Fruit fly (Drosophila melanogaster) whole organism, embryonic: ENCODE measurements around the gene CG15221.

Experiments
- BEAF-32 ChIP-seq: fragments of 200-800 bp; sonication (Bioruptor generic); optimal IDR thresholded peaks from 3 replicates; lab custom pipeline; 2017; ENCODE audit warnings: missing biosample characterization, missing genetic modification characterization, mild to moderate bottlenecking, moderate library complexity, missing genetic modification reagents
- CG11093 ChIP-seq: fragments of 200-800 bp; sonication (Bioruptor generic); IDR thresholded peaks from 3 replicates; pipeline ENCODE4 v1.3.6; 2022; ENCODE audit warnings: missing biosample characterization, missing genetic modification characterization
- CG12071 ChIP-seq: fragments of 200-800 bp; sonication (Bioruptor generic); optimal IDR thresholded peaks from 3 replicates; lab custom pipeline; 2018; ENCODE audit warnings: missing biosample characterization, mild to moderate bottlenecking, missing genetic modification characterization
- CG14014 ChIP-seq: fragments of 200-800 bp; sonication (Bioruptor generic); IDR thresholded peaks from 2 replicates; pipeline ENCODE4 v1.3.6; 2022; ENCODE audit warnings: missing biosample characterization, missing genetic modification characterization
- CG14710 ChIP-seq: fragments of 200-800 bp; sonication (Bioruptor generic); optimal IDR thresholded peaks from 3 replicates; lab custom pipeline; 2019; ENCODE audit warnings: missing biosample characterization, mild to moderate bottlenecking, missing genetic modification characterization, moderate library complexity
- CG15696 ChIP-seq: fragments of 200-800 bp; sonication (Bioruptor generic); optimal IDR thresholded peaks from 2 replicates; lab custom pipeline; 2019; ENCODE audit warnings: missing biosample characterization, mild to moderate bottlenecking, missing genetic modification characterization, moderate library complexity
- CG17385 ChIP-seq: fragments of 200-800 bp; sonication (Bioruptor generic); optimal IDR thresholded peaks from 3 replicates; lab custom pipeline; 2018; ENCODE audit warnings: missing biosample characterization, mild to moderate bottlenecking, missing genetic modification characterization
- CG17802 ChIP-seq: fragments of 200-800 bp; sonication (Bioruptor generic); optimal IDR thresholded peaks from 2 replicates; lab custom pipeline; 2018; ENCODE audit warnings: missing biosample characterization, mild to moderate bottlenecking, missing genetic modification characterization, moderate library complexity
- CG17829 ChIP-seq: fragments of 200-800 bp; optimal IDR thresholded peaks from 2 replicates; lab custom pipeline; 2019; ENCODE audit warnings: missing biosample characterization, mild to moderate bottlenecking, missing genetic modification characterization, moderate library complexity
- CG18764 ChIP-seq: fragments of 200-800 bp; sonication (Bioruptor generic); optimal IDR thresholded peaks from 3 replicates; lab custom pipeline; 2016; ENCODE audit warnings: missing biosample characterization, missing genetic modification characterization
- CG2678 ChIP-seq: fragments of 200-800 bp; sonication (Bioruptor generic); optimal IDR thresholded peaks from 3 replicates; lab custom pipeline; 2019; ENCODE audit warnings: missing biosample characterization, mild to moderate bottlenecking, missing genetic modification characterization, moderate library complexity
- CG3281 ChIP-seq: fragments of 200-800 bp; sonication (Bioruptor generic); optimal IDR thresholded peaks from 3 replicates; lab custom pipeline; 2017; ENCODE audit warnings: missing biosample characterization, mild to moderate bottlenecking, missing genetic modification characterization
- CG4404 ChIP-seq: fragments of 200-800 bp; sonication (Bioruptor generic); IDR thresholded peaks from 2 replicates; pipeline ENCODE4 v1.3.6; 2022; ENCODE audit warnings: missing biosample characterization, missing genetic modification characterization
- CG4424 ChIP-seq: fragments of 200-800 bp; sonication (Bioruptor generic); optimal IDR thresholded peaks from 3 replicates; lab custom pipeline; 2016; ENCODE audit warnings: missing biosample characterization, missing genetic modification characterization
- CG4707 ChIP-seq: fragments of 200-800 bp; sonication (Bioruptor generic); optimal IDR thresholded peaks from 2 replicates; lab custom pipeline; 2018; ENCODE audit warnings: missing biosample characterization, mild to moderate bottlenecking, missing genetic modification characterization, moderate library complexity
- CG4820 ChIP-seq: fragments of 200-800 bp; sonication (Bioruptor generic); optimal IDR thresholded peaks from 3 replicates; lab custom pipeline; 2016; ENCODE audit warnings: missing biosample characterization, missing genetic modification characterization
- CG6175 ChIP-seq: fragments of 200-800 bp; sonication (Bioruptor generic); IDR thresholded peaks from 3 replicates; pipeline ENCODE4 v1.3.6; 2022; ENCODE audit warnings: missing biosample characterization, missing genetic modification characterization
- CG6854 ChIP-seq: fragments of 200-800 bp; sonication (Bioruptor generic); optimal IDR thresholded peaks from 3 replicates; lab custom pipeline; 2017; ENCODE audit warnings: missing biosample characterization, mild to moderate bottlenecking, missing genetic modification characterization
- CG7839 ChIP-seq: fragments of 200-800 bp; sonication (Bioruptor generic); optimal IDR thresholded peaks from 3 replicates; lab custom pipeline; 2018; ENCODE audit warnings: missing biosample characterization, mild to moderate bottlenecking, missing genetic modification characterization, moderate library complexity
- CG7928 ChIP-seq: fragments of 200-800 bp; sonication (Bioruptor generic); optimal IDR thresholded peaks from 2 replicates; lab custom pipeline; 2017; ENCODE audit warnings: missing biosample characterization, mild to moderate bottlenecking, missing genetic modification characterization
- Chrac-16 ChIP-seq: fragments of 200-800 bp; sonication (Bioruptor generic); optimal IDR thresholded peaks from 3 replicates; lab custom pipeline; 2016; ENCODE audit warnings: missing biosample characterization, missing genetic modification characterization
- Doc3 ChIP-seq: fragments of 200-800 bp; sonication (Bioruptor generic); IDR thresholded peaks from 3 replicates; pipeline ENCODE4 v1.3.6; 2022; ENCODE audit warnings: missing biosample characterization, missing genetic modification characterization; ENCODE audit not compliant: partially characterized antibody
- Fer3 ChIP-seq: fragments of 200-800 bp; sonication (Bioruptor generic); optimal IDR thresholded peaks from 2 replicates; lab custom pipeline; 2018; ENCODE audit warnings: missing biosample characterization, mild to moderate bottlenecking, missing genetic modification characterization, moderate library complexity
- HmgD ChIP-seq: fragments of 200-800 bp; sonication (Bioruptor generic); optimal IDR thresholded peaks from 3 replicates; lab custom pipeline; 2016; ENCODE audit warnings: missing biosample characterization, missing genetic modification characterization
- Hmr ChIP-seq: fragments of 200-800 bp; sonication (Bioruptor generic); optimal IDR thresholded peaks from 3 replicates; lab custom pipeline; 2017; ENCODE audit warnings: mild to moderate bottlenecking, missing biosample characterization, missing genetic modification reagents, missing genetic modification characterization
- Jarid2 ChIP-seq: fragments of 200-800 bp; sonication (Bioruptor generic); optimal IDR thresholded peaks from 3 replicates; lab custom pipeline; 2017; ENCODE audit warnings: mild to moderate bottlenecking, missing biosample characterization, missing genetic modification reagents, missing genetic modification characterization
- Lim3 ChIP-seq: fragments of 200-800 bp; sonication (Bioruptor generic); IDR thresholded peaks from 2 replicates; pipeline ENCODE4 v1.3.6; 2022; ENCODE audit warnings: missing biosample characterization, missing genetic modification characterization
- MTF-1 ChIP-seq: fragments of 200-800 bp; sonication (Bioruptor generic); optimal IDR thresholded peaks from 2 replicates; lab custom pipeline; 2018; ENCODE audit warnings: missing biosample characterization, mild to moderate bottlenecking, missing genetic modification characterization, borderline replicate concordance
- Max ChIP-seq: fragments of 200-800 bp; sonication (Bioruptor generic); optimal IDR thresholded peaks from 2 replicates; lab custom pipeline; 2016; ENCODE audit warnings: missing biosample characterization, mild to moderate bottlenecking, missing genetic modification characterization
- Ravus ChIP-seq: fragments of 200-800 bp; sonication (Bioruptor generic); IDR thresholded peaks from 2 replicates; pipeline ENCODE4 v1.3.6; 2022; ENCODE audit warnings: missing biosample characterization, missing genetic modification characterization
- Side ChIP-seq: fragments of 200-800 bp; sonication (Bioruptor generic); optimal IDR thresholded peaks from 2 replicates; lab custom pipeline; 2016; ENCODE audit warnings: missing biosample characterization, missing genetic modification characterization
- Xbp1 ChIP-seq: fragments of 200-800 bp; sonication (Bioruptor generic); optimal IDR thresholded peaks from 3 replicates; lab custom pipeline; 2016; ENCODE audit warnings: missing biosample characterization, mild to moderate bottlenecking, missing genetic modification characterization
- disco-r ChIP-seq: fragments of 200-800 bp; sonication (Bioruptor generic); optimal IDR thresholded peaks from 2 replicates; lab custom pipeline; 2016; ENCODE audit warnings: missing biosample characterization, missing genetic modification characterization
- eyg ChIP-seq: fragments of 200-800 bp; sonication (Bioruptor generic); optimal IDR thresholded peaks from 3 replicates; lab custom pipeline; 2016; ENCODE audit warnings: missing biosample characterization, missing genetic modification characterization
- fu2 ChIP-seq: fragments of 200-800 bp; sonication (Bioruptor generic); optimal IDR thresholded peaks from 2 replicates; lab custom pipeline; 2016; ENCODE audit warnings: missing biosample characterization, missing genetic modification characterization
- gem ChIP-seq: fragments of 200-800 bp; sonication (Bioruptor generic); optimal IDR thresholded peaks from 2 replicates; lab custom pipeline; 2019; ENCODE audit warnings: missing biosample characterization, mild to moderate bottlenecking, missing genetic modification characterization, moderate library complexity
- gsb ChIP-seq: fragments of 200-800 bp; sonication (Bioruptor generic); IDR thresholded peaks from 2 replicates; pipeline ENCODE4 v1.3.6; 2022; ENCODE audit warnings: missing biosample characterization, missing genetic modification characterization
- her ChIP-seq: fragments of 200-800 bp; sonication (Bioruptor generic); optimal IDR thresholded peaks from 2 replicates; lab custom pipeline; 2016; ENCODE audit warnings: missing biosample characterization, missing genetic modification characterization
- jing ChIP-seq: fragments of 200-800 bp; sonication (Bioruptor generic); optimal IDR thresholded peaks from 2 replicates; lab custom pipeline; 2018; ENCODE audit warnings: missing biosample characterization, mild to moderate bottlenecking, missing genetic modification characterization
- luna ChIP-seq: fragments of 200-800 bp; sonication (Bioruptor generic); optimal IDR thresholded peaks from 2 replicates; lab custom pipeline; 2016; ENCODE audit warnings: missing biosample characterization, missing genetic modification characterization
- mam ChIP-seq: fragments of 200-800 bp; sonication (Bioruptor generic); optimal IDR thresholded peaks from 3 replicates; lab custom pipeline; 2016; ENCODE audit warnings: missing biosample characterization, missing genetic modification characterization
- oc ChIP-seq: fragments of 200-800 bp; sonication (Bioruptor generic); optimal IDR thresholded peaks from 2 replicates; lab custom pipeline; 2018; ENCODE audit warnings: missing biosample characterization, mild to moderate bottlenecking, missing genetic modification characterization, moderate library complexity
- pb ChIP-seq: fragments of 200-800 bp; sonication (Bioruptor generic); optimal IDR thresholded peaks from 3 replicates; lab custom pipeline; 2016; ENCODE audit warnings: missing biosample characterization, missing genetic modification characterization
- pita ChIP-seq: fragments of 200-800 bp; sonication (Bioruptor generic); optimal IDR thresholded peaks from 2 replicates; lab custom pipeline; 2017; ENCODE audit warnings: missing biosample characterization, mild to moderate bottlenecking, missing genetic modification characterization
- prd ChIP-seq, 3 experiments: fragments of >200 bp in 2 of 3; fragments of 200-800 bp in 1 of 3; sonication (Bioruptor generic) in 1 of 3; optimal IDR thresholded peaks in 2 of 3; IDR thresholded peaks in 1 of 3; 2 replicates in 2 of 3; 3 replicates in 1 of 3; pipeline versions ENCODE4 v1.3.6 to Lab custom; 2017 to 2022; ENCODE audit warnings: missing biosample characterization in 1 of 3, missing genetic modification characterization in 1 of 3
- schlank ChIP-seq: fragments of 200-800 bp; sonication (Bioruptor generic); optimal IDR thresholded peaks from 2 replicates; lab custom pipeline; 2018; ENCODE audit warnings: missing biosample characterization, mild to moderate bottlenecking, missing genetic modification characterization
- tgo ChIP-seq: fragments of 200-800 bp; sonication (Bioruptor generic); IDR thresholded peaks from 3 replicates; pipeline ENCODE4 v1.3.6; 2022; ENCODE audit warnings: missing biosample characterization, missing genetic modification characterization
- tin ChIP-seq: fragments of 200-800 bp; sonication (Bioruptor generic); optimal IDR thresholded peaks from 3 replicates; lab custom pipeline; 2016; ENCODE audit warnings: missing biosample characterization, missing genetic modification characterization
- tx ChIP-seq: fragments of 200-800 bp; sonication (Bioruptor generic); optimal IDR thresholded peaks from 2 replicates; lab custom pipeline; 2016; ENCODE audit warnings: missing biosample characterization, missing genetic modification characterization
- z ChIP-seq: fragments of 200-800 bp; sonication (Bioruptor generic); IDR thresholded peaks from 3 replicates; pipeline ENCODE4 v1.3.6; 2022; ENCODE audit warnings: missing biosample characterization, missing genetic modification characterization

Gene CG15221

dm6 chrX:11678539-11679040 lies 45.5 kb upstream of the CG15221 start, which contains the start of the genes Vlet and bif (continued):
- peak; percentile 44 for TF ChIP-seq CG17802 (tag; lab: Kevin White, UChicago)
- TF ChIP-seq z (GFP tag; lab: Robert Waterston, UW): no peak
- TF ChIP-seq Fer3: peak; percentile 69
- TF ChIP-seq CG12071: no peak
- TF ChIP-seq Xbp1 (GFP tag; lab: Kevin White, UChicago): peak; percentile 76
- no peak for TF ChIP-seq CG4707 (GFP tag; lab: Kevin White, UChicago)
- TF ChIP-seq HmgD (GFP tag; lab: Kevin White, UChicago): no peak
- no peak for TF ChIP-seq CG11093
- peak; percentile 56 for TF ChIP-seq CG15696 (tag; lab: Kevin White, UChicago)
- peak; percentile 71 for TF ChIP-seq CG17385 (GFP tag; lab: Kevin White, UChicago)
- TF ChIP-seq CG18764 (GFP tag; lab: Kevin White, UChicago): peak; percentile 16
- TF ChIP-seq gsb (GFP tag; lab: Robert Waterston, UW): no peak
- TF ChIP-seq CG14014 (GFP tag; lab: Robert Waterston, UW): 0 out of 2 replicates have a peak, but pooled peaks have one; percentile 41
- no peak for TF ChIP-seq Lim3
- peak; percentile 0 for TF ChIP-seq fu2 (GFP tag; lab: Kevin White, UChicago)
- TF ChIP-seq CG4820: peak; percentile 46
- no peak for TF ChIP-seq eyg (GFP tag; lab: Kevin White, UChicago)
- peak; percentile 84 for TF ChIP-seq CG14710 (tag; lab: Kevin White, UChicago)
- peak; percentile 56 for TF ChIP-seq CG4424 (GFP tag; lab: Kevin White, UChicago)
- TF ChIP-seq jing (GFP tag; lab: Kevin White, UChicago): no peak
- TF ChIP-seq mam: peak; percentile 46
- peak; percentile 39 for TF ChIP-seq oc (tag; lab: Kevin White, UChicago)
- no peak for TF ChIP-seq prd (optimal IDR thresholded peaks at IDR 0.05; lab: Kevin White, UChicago)
- 0 out of 3 replicates have a peak, but pooled peaks have one; percentile 50 for TF ChIP-seq prd (GFP tag; IDR thresholded peaks at IDR 0.05; lab: Robert Waterston, UW)
- peak; percentile 68 for TF ChIP-seq CG3281 (GFP tag; lab: Kevin White, UChicago)
- TF ChIP-seq Doc3: 0 out of 3 replicates have a peak, but pooled peaks have one; percentile 28
- no peak for TF ChIP-seq disco-r
- TF ChIP-seq pita (GFP tag; lab: Kevin White, UChicago): no peak
- TF ChIP-seq Jarid2 (GFP tag; lab: Kevin White, UChicago): no peak
- TF ChIP-seq schlank (tag; lab: Kevin White, UChicago): no peak
- peak; percentile 69 for TF ChIP-seq CG17829 (tag; lab: Kevin White, UChicago)
- TF ChIP-seq tgo (GFP tag; lab: Robert Waterston, UW): no peak; the same call in 2 of the 3 replicates
- TF ChIP-seq Side (GFP tag; lab: Kevin White, UChicago): peak; percentile 18
- peak; percentile 41; the same call in 1 of the 2 replicates for TF ChIP-seq CG4404 (GFP tag; lab: Robert Waterston, UW)
- TF ChIP-seq CG2678 (tag; lab: Kevin White, UChicago): no peak
- TF ChIP-seq CG7839 (tag; lab: Kevin White, UChicago): peak; percentile 72
- no peak for TF ChIP-seq Ravus (GFP tag; lab: Robert Waterston, UW)
- peak; percentile 36 for TF ChIP-seq her (GFP tag; lab: Kevin White, UChicago)
- no peak for TF ChIP-seq pb (GFP tag; lab: Kevin White, UChicago)
- peak; percentile 72 for TF ChIP-seq tin (GFP tag; lab: Kevin White, UChicago)
- TF ChIP-seq Hmr (GFP tag; lab: Kevin White, UChicago): peak; percentile 71
- TF ChIP-seq BEAF-32: peak; percentile 73
- peak; percentile 29 for TF ChIP-seq tx (GFP tag; lab: Kevin White, UChicago)
- 0 out of 3 replicates have a peak, but pooled peaks have one; percentile 18 for TF ChIP-seq CG6175 (GFP tag; lab: Robert Waterston, UW)
- TF ChIP-seq gem (tag; lab: Kevin White, UChicago): peak; percentile 82
- TF ChIP-seq Chrac-16 (GFP tag; lab: Kevin White, UChicago): peak; percentile 64
- TF ChIP-seq luna (GFP tag; lab: Kevin White, UChicago): no peak
- TF ChIP-seq CG7928 (GFP tag; lab: Kevin White, UChicago): peak; percentile 48
- TF ChIP-seq CG6854 (GFP tag; lab: Kevin White, UChicago): no peak
- no peak for TF ChIP-seq MTF-1 (GFP tag; lab: Kevin White, UChicago)
- peak; percentile 31 for TF ChIP-seq Max
